Fruit fly (Drosophila melanogaster) whole organism, embryonic: ENCODE measurements around the gene Pp1-87B.
A peak's percentile ranks its signal among the peaks of the same experiment; 100 is the strongest.

ENCODE experiments used
- ATbp ChIP-seq: fragments of 200-800 bp; sonication (Bioruptor generic); optimal IDR thresholded peaks from 2 replicates; lab custom pipeline; 2017; ENCODE audit warnings: missing biosample characterization, mild to moderate bottlenecking, missing genetic modification characterization, missing genetic modification reagents
- Atf-2 ChIP-seq: fragments of 200-800 bp; sonication (Bioruptor generic); optimal IDR thresholded peaks from 2 replicates; lab custom pipeline; 2016; ENCODE audit warnings: missing biosample characterization, missing genetic modification characterization
- C15 ChIP-seq: fragments of 200-800 bp; sonication (Bioruptor generic); IDR thresholded peaks from 3 replicates; pipeline ENCODE4 v1.3.6; 2022; ENCODE audit warnings: missing biosample characterization, missing genetic modification characterization
- CG10209 ChIP-seq: fragments of 200-800 bp; sonication (Bioruptor generic); optimal IDR thresholded peaks from 3 replicates; lab custom pipeline; 2017; ENCODE audit warnings: missing biosample characterization, mild to moderate bottlenecking, missing genetic modification characterization, missing genetic modification reagents
- CG1024 ChIP-seq: fragments of 200-800 bp; sonication (Bioruptor generic); IDR thresholded peaks from 2 replicates; pipeline ENCODE4 v1.3.6; 2022; ENCODE audit warnings: missing biosample characterization, missing genetic modification characterization
- CG10274 ChIP-seq: fragments of 200-800 bp; sonication (Bioruptor generic); optimal IDR thresholded peaks from 3 replicates; lab custom pipeline; 2017; ENCODE audit warnings: missing biosample characterization, mild to moderate bottlenecking, missing genetic modification characterization
- CG10321 ChIP-seq: fragments of 200-800 bp; sonication (Bioruptor generic); IDR thresholded peaks from 2 replicates; pipeline ENCODE4 v1.3.6; 2022; ENCODE audit warnings: missing biosample characterization, missing genetic modification characterization
- CG10543 ChIP-seq: fragments of 200-800 bp; sonication (Bioruptor generic); optimal IDR thresholded peaks from 3 replicates; lab custom pipeline; 2017; ENCODE audit warnings: missing biosample characterization, mild to moderate bottlenecking, missing genetic modification characterization, moderate library complexity
- CG11723 ChIP-seq: fragments of 200-800 bp; sonication (Bioruptor generic); optimal IDR thresholded peaks from 2 replicates; lab custom pipeline; 2017; ENCODE audit warnings: missing biosample characterization, mild to moderate bottlenecking, missing genetic modification characterization
- CG12104 ChIP-seq: fragments of 200-800 bp; sonication (Bioruptor generic); optimal IDR thresholded peaks from 3 replicates; lab custom pipeline; 2016; ENCODE audit warnings: missing biosample characterization, missing genetic modification characterization
- CG12942 ChIP-seq: fragments of 200-800 bp; sonication (Bioruptor generic); optimal IDR thresholded peaks from 3 replicates; lab custom pipeline; 2016; ENCODE audit warnings: missing biosample characterization, missing genetic modification characterization
- CG15073 ChIP-seq: fragments of 200-800 bp; sonication (Bioruptor generic); optimal IDR thresholded peaks from 2 replicates; lab custom pipeline; 2016; ENCODE audit warnings: missing biosample characterization, missing genetic modification characterization
- CG18011 ChIP-seq: fragments of 200-800 bp; sonication (Bioruptor generic); optimal IDR thresholded peaks from 2 replicates; lab custom pipeline; 2017; ENCODE audit warnings: missing biosample characterization, missing genetic modification characterization, mild to moderate bottlenecking, moderate library complexity, missing genotype
- CG18262 ChIP-seq: fragments of 200-800 bp; optimal IDR thresholded peaks from 3 replicates; lab custom pipeline; 2019; ENCODE audit warnings: missing biosample characterization, mild to moderate bottlenecking, missing genetic modification characterization, moderate library complexity
- CG2116 ChIP-seq: fragments of 200-800 bp; sonication (Bioruptor generic); optimal IDR thresholded peaks from 3 replicates; lab custom pipeline; 2018; ENCODE audit warnings: missing biosample characterization, mild to moderate bottlenecking, missing genetic modification characterization
- CG30431 ChIP-seq: fragments of 200-800 bp; sonication (Bioruptor generic); optimal IDR thresholded peaks from 2 replicates; lab custom pipeline; 2017; ENCODE audit warnings: missing biosample characterization, missing genetic modification characterization
- CG3163 ChIP-seq: fragments of 200-800 bp; sonication (Bioruptor generic); optimal IDR thresholded peaks from 3 replicates; lab custom pipeline; 2016; ENCODE audit warnings: missing biosample characterization, missing genetic modification characterization
- CG33557 ChIP-seq: fragments of 200-800 bp; sonication (Bioruptor generic); optimal IDR thresholded peaks from 2 replicates; lab custom pipeline; 2019; ENCODE audit warnings: missing biosample characterization, mild to moderate bottlenecking, missing genetic modification characterization, moderate library complexity
- CG7963 ChIP-seq: fragments of 200-800 bp; sonication (Bioruptor generic); IDR thresholded peaks from 3 replicates; pipeline ENCODE4 v1.3.6; 2022; ENCODE audit warnings: missing biosample characterization, missing genetic modification characterization; ENCODE audit not compliant: partially characterized antibody
- CHES-1-like ChIP-seq: fragments of 200-800 bp; sonication (Bioruptor generic); optimal IDR thresholded peaks from 2 replicates; lab custom pipeline; 2016; ENCODE audit warnings: missing biosample characterization, missing genetic modification characterization
- Camta ChIP-seq: fragments of 200-800 bp; sonication (Bioruptor generic); optimal IDR thresholded peaks from 2 replicates; lab custom pipeline; 2016; ENCODE audit warnings: missing biosample characterization, missing genetic modification characterization
- CkIIα-i1 ChIP-seq: fragments of 200-800 bp; sonication (Bioruptor generic); IDR thresholded peaks from 2 replicates; pipeline ENCODE4 v1.3.6; 2022; ENCODE audit warnings: missing biosample characterization, missing genetic modification characterization
- CrebB ChIP-seq: fragments of 200-800 bp; sonication (Bioruptor generic); optimal IDR thresholded peaks from 3 replicates; lab custom pipeline; 2018; ENCODE audit warnings: missing biosample characterization, mild to moderate bottlenecking, missing genetic modification characterization
- Dbx ChIP-seq: fragments of 200-800 bp; sonication (Bioruptor generic); IDR thresholded peaks from 3 replicates; pipeline ENCODE4 v1.3.6; 2022; ENCODE audit warnings: missing biosample characterization, missing genetic modification characterization
- Doc2 ChIP-seq: fragments of 200-800 bp; sonication (Bioruptor generic); IDR thresholded peaks from 2 replicates; pipeline ENCODE4 v1.3.6; 2022; ENCODE audit warnings: missing biosample characterization, missing genetic modification characterization
- Dref ChIP-seq: fragments of 200-800 bp; sonication (Bioruptor generic); IDR thresholded peaks from 2 replicates; pipeline ENCODE4 v1.3.6; 2022; ENCODE audit warnings: missing biosample characterization, missing genetic modification characterization
- ERR ChIP-seq: fragments of 200-800 bp; sonication (Bioruptor generic); optimal IDR thresholded peaks from 2 replicates; lab custom pipeline; 2016; ENCODE audit warnings: missing biosample characterization, missing genetic modification characterization
- H2.0 ChIP-seq: fragments of 200-800 bp; sonication (Bioruptor generic); IDR thresholded peaks from 2 replicates; pipeline ENCODE4 v1.3.6; 2022; ENCODE audit warnings: missing biosample characterization, missing genetic modification characterization
- Lpt ChIP-seq: fragments of >200 bp; optimal IDR thresholded peaks from 2 replicates; lab custom pipeline; 2018; ENCODE audit warnings: missing biosample characterization, missing genetic modification characterization
- MTF-1 ChIP-seq: fragments of 200-800 bp; sonication (Bioruptor generic); optimal IDR thresholded peaks from 2 replicates; lab custom pipeline; 2018; ENCODE audit warnings: missing biosample characterization, mild to moderate bottlenecking, missing genetic modification characterization, borderline replicate concordance
- Myb ChIP-seq: fragments of 200-800 bp; sonication (Bioruptor generic); optimal IDR thresholded peaks from 2 replicates; lab custom pipeline; 2016; ENCODE audit warnings: missing biosample characterization, missing genetic modification characterization
- Nf-YC ChIP-seq: fragments of 200-800 bp; optimal IDR thresholded peaks from 3 replicates; lab custom pipeline; 2019; ENCODE audit warnings: missing biosample characterization, mild to moderate bottlenecking, missing genetic modification characterization, moderate library complexity
- NfI ChIP-seq: fragments of 200-800 bp; sonication (Bioruptor generic); optimal IDR thresholded peaks from 3 replicates; lab custom pipeline; 2018; ENCODE audit warnings: missing biosample characterization, mild to moderate bottlenecking, missing genetic modification characterization, moderate library complexity
- Optix ChIP-seq: fragments of 200-800 bp; sonication (Bioruptor generic); IDR thresholded peaks from 3 replicates; pipeline ENCODE4 v1.3.6; 2022; ENCODE audit warnings: missing biosample characterization, missing genetic modification characterization
- Sry-δ ChIP-seq: fragments of 200-800 bp; sonication (Bioruptor generic); optimal IDR thresholded peaks from 2 replicates; lab custom pipeline; 2016; ENCODE audit warnings: missing biosample characterization, missing genetic modification characterization
- al ChIP-seq: fragments of 200-800 bp; sonication (Bioruptor generic); IDR thresholded peaks from 2 replicates; pipeline ENCODE4 v1.3.6; 2022; ENCODE audit warnings: missing biosample characterization, missing genetic modification characterization
- cato ChIP-seq: fragments of 200-800 bp; sonication (Bioruptor generic); optimal IDR thresholded peaks from 2 replicates; lab custom pipeline; 2016; ENCODE audit warnings: missing biosample characterization, missing genetic modification characterization, borderline replicate concordance
- caup ChIP-seq: fragments of 200-800 bp; sonication (Bioruptor generic); optimal IDR thresholded peaks from 3 replicates; lab custom pipeline; 2017; ENCODE audit warnings: missing biosample characterization, mild to moderate bottlenecking, missing genetic modification characterization, moderate library complexity; ENCODE audit not compliant: severe bottlenecking
- dmrt99B ChIP-seq: fragments of 200-800 bp; sonication (Bioruptor generic); optimal IDR thresholded peaks from 2 replicates; lab custom pipeline; 2018; ENCODE audit warnings: missing biosample characterization, mild to moderate bottlenecking, missing genetic modification characterization, moderate library complexity
- emc ChIP-seq: fragments of 200-800 bp; sonication (Bioruptor generic); optimal IDR thresholded peaks from 2 replicates; lab custom pipeline; 2016; ENCODE audit warnings: missing biosample characterization, missing genetic modification characterization
- grau ChIP-seq: fragments of 200-800 bp; optimal IDR thresholded peaks from 3 replicates; lab custom pipeline; 2019; ENCODE audit warnings: missing biosample characterization, mild to moderate bottlenecking, missing genetic modification characterization, moderate library complexity
- ham ChIP-seq: fragments of 200-800 bp; sonication (Bioruptor generic); IDR thresholded peaks from 2 replicates; pipeline ENCODE4 v1.3.6; 2022; ENCODE audit warnings: missing biosample characterization, missing genetic modification characterization
- hb ChIP-seq: fragments of 200-800 bp; sonication (Bioruptor generic); IDR thresholded peaks from 3 replicates; pipeline ENCODE4 v1.3.6; 2022; ENCODE audit warnings: missing biosample characterization, missing genetic modification characterization; ENCODE audit not compliant: partially characterized antibody
- hkb ChIP-seq, 2 experiments: fragments of 200-800 bp in 1 of 2; fragments of >200 bp in 1 of 2; sonication (Bioruptor generic) in 1 of 2; IDR thresholded peaks in 1 of 2; optimal IDR thresholded peaks in 1 of 2; 2 replicates each; pipeline versions ENCODE4 v1.3.6 to Lab custom; 2017 to 2022; ENCODE audit warnings: missing biosample characterization in 1 of 2, missing genetic modification characterization in 1 of 2
- jigr1 ChIP-seq: fragments of 200-800 bp; sonication (Bioruptor generic); IDR thresholded peaks from 3 replicates; pipeline ENCODE4 v1.3.6; 2022; ENCODE audit warnings: missing biosample characterization, missing genetic modification characterization
- pho ChIP-seq: fragments of 200-800 bp; sonication (Bioruptor generic); optimal IDR thresholded peaks from 2 replicates; lab custom pipeline; 2016; ENCODE audit warnings: missing biosample characterization, missing genetic modification characterization
- prd ChIP-seq, 3 experiments: fragments of >200 bp in 2 of 3; fragments of 200-800 bp in 1 of 3; sonication (Bioruptor generic) in 1 of 3; optimal IDR thresholded peaks in 2 of 3; IDR thresholded peaks in 1 of 3; 2 replicates in 2 of 3; 3 replicates in 1 of 3; pipeline versions ENCODE4 v1.3.6 to Lab custom; 2017 to 2022; ENCODE audit warnings: missing biosample characterization in 1 of 3, missing genetic modification characterization in 1 of 3
- sd ChIP-seq: fragments of 200-800 bp; sonication (Bioruptor generic); optimal IDR thresholded peaks from 3 replicates; lab custom pipeline; 2018; ENCODE audit warnings: missing biosample characterization, mild to moderate bottlenecking, missing genetic modification characterization, moderate library complexity
- ssp ChIP-seq: fragments of 200-800 bp; sonication (Bioruptor generic); IDR thresholded peaks from 2 replicates; pipeline ENCODE4 v1.3.6; 2022; ENCODE audit warnings: missing biosample characterization, missing genetic modification characterization
- z ChIP-seq: fragments of 200-800 bp; sonication (Bioruptor generic); IDR thresholded peaks from 3 replicates; pipeline ENCODE4 v1.3.6; 2022; ENCODE audit warnings: missing biosample characterization, missing genetic modification characterization

Pp1-87B gene

DNA sequence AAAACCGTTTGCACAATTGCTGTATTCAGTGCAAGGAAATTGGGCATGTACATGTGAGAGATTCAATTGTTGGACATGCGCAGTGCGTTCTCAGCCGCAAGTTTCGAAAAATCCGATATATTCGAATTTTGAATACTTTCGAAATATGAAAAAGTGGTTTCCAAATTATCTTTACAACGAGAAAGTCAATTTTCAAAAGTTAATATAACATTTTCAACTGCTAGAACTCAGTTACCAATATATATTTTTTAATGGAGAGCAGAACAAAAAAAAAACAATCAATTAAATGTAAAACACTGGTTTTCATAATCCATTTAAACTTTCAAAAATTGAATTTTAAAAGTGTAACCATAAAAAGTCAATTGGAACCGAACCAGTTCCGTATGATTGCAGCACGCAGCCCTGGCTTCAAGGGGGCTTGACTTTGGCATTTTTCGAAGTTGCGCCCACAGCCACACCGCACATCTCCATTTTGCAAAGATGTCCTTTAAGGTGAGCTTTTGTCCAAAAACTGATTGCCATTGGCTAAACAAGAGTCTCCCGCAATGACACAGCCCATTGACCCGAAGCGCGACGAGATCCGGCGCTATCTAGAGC, 3.2 kb downstream of the Pp1-87B start, which contains the start of the genes Scgbeta and CG17202 (continued):
- no peak for TF ChIP-seq CG7963 (GFP tag; lab: Robert Waterston, UW)
- no peak for TF ChIP-seq CG12104 (GFP tag; lab: Kevin White, UChicago)
- TF ChIP-seq H2.0: no peak
- no peak for TF ChIP-seq dmrt99B (tag; lab: Kevin White, UChicago)
- TF ChIP-seq CrebB (tag; lab: Kevin White, UChicago): no peak
- TF ChIP-seq CG11723 (GFP tag; lab: Kevin White, UChicago): no peak
- TF ChIP-seq Dref: peak; percentile 45; the same call in 1 of the 2 replicates
- TF ChIP-seq CHES-1-like: peak; percentile 21
- no peak for TF ChIP-seq CkIIα-i1 (GFP tag; lab: Robert Waterston, UW)
- TF ChIP-seq hkb (optimal IDR thresholded peaks at IDR 0.05; lab: Kevin White, UChicago): no peak
- TF ChIP-seq hkb (GFP tag; IDR thresholded peaks at IDR 0.05; lab: Robert Waterston, UW): no peak
- no peak for TF ChIP-seq ATbp (GFP tag; lab: Kevin White, UChicago)
- TF ChIP-seq CG2116 (GFP tag; lab: Kevin White, UChicago): peak; percentile 7
- peak; percentile 85 for TF ChIP-seq Myb (GFP tag; lab: Kevin White, UChicago)
- no peak for TF ChIP-seq MTF-1 (GFP tag; lab: Kevin White, UChicago)
- TF ChIP-seq hb (GFP tag; lab: Robert Waterston, UW): no peak
- TF ChIP-seq Doc2: no peak
- TF ChIP-seq Nf-YC: no peak
- TF ChIP-seq Lpt (GFP tag; lab: Kevin White, UChicago): no peak
- TF ChIP-seq Dbx (GFP tag; lab: Robert Waterston, UW): 0 out of 3 replicates have a peak, but pooled peaks have one; percentile 27
- TF ChIP-seq CG3163: no peak
- TF ChIP-seq CG18011: no peak
- TF ChIP-seq Atf-2 (GFP tag; lab: Kevin White, UChicago): no peak
- TF ChIP-seq CG12942 (GFP tag; lab: Kevin White, UChicago): no peak
- no peak for TF ChIP-seq al (GFP tag; lab: Robert Waterston, UW)
- no peak for TF ChIP-seq ssp (GFP tag; lab: Robert Waterston, UW)
- TF ChIP-seq CG33557 (GFP tag; lab: Kevin White, UChicago): no peak
- TF ChIP-seq caup: no peak
- no peak for TF ChIP-seq NfI (GFP tag; lab: Kevin White, UChicago)
- no peak for TF ChIP-seq z (GFP tag; lab: Robert Waterston, UW)
- no peak for TF ChIP-seq CG10209
- TF ChIP-seq CG10321 (GFP tag; lab: Robert Waterston, UW): no peak
- no peak for TF ChIP-seq ham (GFP tag; lab: Robert Waterston, UW)
- no peak for TF ChIP-seq CG10543 (GFP tag; lab: Kevin White, UChicago)
- no peak for TF ChIP-seq CG1024 (GFP tag; lab: Robert Waterston, UW)
- no peak for TF ChIP-seq sd
- no peak for TF ChIP-seq CG10274 (GFP tag; lab: Kevin White, UChicago)
- TF ChIP-seq CG30431 (GFP tag; lab: Kevin White, UChicago): no peak
- TF ChIP-seq pho (GFP tag; lab: Kevin White, UChicago): no peak
- TF ChIP-seq CG15073 (GFP tag; lab: Kevin White, UChicago): no peak
- TF ChIP-seq Optix: no peak
- TF ChIP-seq cato (GFP tag; lab: Kevin White, UChicago): no peak
- no peak for TF ChIP-seq C15
- TF ChIP-seq jigr1 (GFP tag; lab: Robert Waterston, UW): no peak
- TF ChIP-seq prd (optimal IDR thresholded peaks at IDR 0.05; lab: Kevin White, UChicago): no peak
- no peak for TF ChIP-seq prd (GFP tag; IDR thresholded peaks at IDR 0.05; lab: Robert Waterston, UW)
- TF ChIP-seq ERR (GFP tag; lab: Kevin White, UChicago): no peak
- TF ChIP-seq grau: no peak
- TF ChIP-seq emc (GFP tag; lab: Kevin White, UChicago): no peak
- TF ChIP-seq CG18262 (tag; lab: Kevin White, UChicago): no peak
- peak; percentile 43 for TF ChIP-seq Sry-δ (GFP tag; lab: Kevin White, UChicago)
- no peak for TF ChIP-seq Camta (GFP tag; lab: Kevin White, UChicago)
